Fruit fly (Drosophila melanogaster) whole organism, embryonic: ENCODE measurements around the gene Cyp4d21.
A peak's percentile ranks its signal among the peaks of the same experiment; 100 is the strongest.

Experiments used
- Ada2b ChIP-seq: fragments of 200-800 bp; sonication (Bioruptor generic); IDR thresholded peaks from 2 replicates; pipeline ENCODE4 v1.3.6; 2022; ENCODE audit warnings: missing biosample characterization, missing genetic modification characterization
- CG11560 ChIP-seq: fragments of 200-800 bp; sonication (Bioruptor generic); IDR thresholded peaks from 3 replicates; pipeline ENCODE4 v1.3.6; 2022; ENCODE audit warnings: missing biosample characterization, missing genetic modification characterization
- CG12744 ChIP-seq: fragments of 200-800 bp; sonication (Bioruptor generic); optimal IDR thresholded peaks from 2 replicates; lab custom pipeline; 2016; ENCODE audit warnings: missing biosample characterization, missing genetic modification characterization
- CG14050 ChIP-seq: fragments of 200-800 bp; sonication (Bioruptor generic); IDR thresholded peaks from 3 replicates; pipeline ENCODE4 v1.3.6; 2022; ENCODE audit warnings: missing biosample characterization, missing genetic modification characterization
- CG17328 ChIP-seq: fragments of 200-800 bp; sonication (Bioruptor generic); IDR thresholded peaks from 2 replicates; pipeline ENCODE4 v1.3.6; 2022; ENCODE audit warnings: missing biosample characterization, missing genetic modification characterization
- CG17361 ChIP-seq: fragments of 200-800 bp; sonication (Bioruptor generic); IDR thresholded peaks from 3 replicates; pipeline ENCODE4 v1.3.6; 2022; ENCODE audit warnings: missing biosample characterization, missing genetic modification characterization
- CG18764 ChIP-seq: fragments of 200-800 bp; sonication (Bioruptor generic); optimal IDR thresholded peaks from 3 replicates; lab custom pipeline; 2016; ENCODE audit warnings: missing biosample characterization, missing genetic modification characterization
- CG2116 ChIP-seq: fragments of 200-800 bp; sonication (Bioruptor generic); optimal IDR thresholded peaks from 3 replicates; lab custom pipeline; 2018; ENCODE audit warnings: missing biosample characterization, mild to moderate bottlenecking, missing genetic modification characterization
- CG2875 ChIP-seq: fragments of 200-800 bp; sonication (Bioruptor generic); optimal IDR thresholded peaks from 2 replicates; lab custom pipeline; 2017; ENCODE audit warnings: missing biosample characterization, mild to moderate bottlenecking, missing genetic modification characterization, missing genetic modification reagents
- CG33213 ChIP-seq: fragments of 200-800 bp; sonication (Bioruptor generic); optimal IDR thresholded peaks from 3 replicates; lab custom pipeline; 2016; ENCODE audit warnings: missing biosample characterization, missing genetic modification characterization
- CG4328 ChIP-seq: fragments of 200-800 bp; sonication (Bioruptor generic); optimal IDR thresholded peaks from 3 replicates; lab custom pipeline; 2017; ENCODE audit warnings: missing biosample characterization, missing genetic modification reagents, missing genetic modification characterization
- CG4854 ChIP-seq: fragments of 200-800 bp; sonication (Bioruptor generic); optimal IDR thresholded peaks from 2 replicates; lab custom pipeline; 2016; ENCODE audit warnings: missing biosample characterization, missing genetic modification characterization, inconsistent platforms
- CG6254 ChIP-seq: fragments of 200-800 bp; sonication (Bioruptor generic); optimal IDR thresholded peaks from 3 replicates; lab custom pipeline; 2017; ENCODE audit warnings: mild to moderate bottlenecking, missing biosample characterization, missing genetic modification reagents, missing genetic modification characterization
- CG6689 ChIP-seq: fragments of 200-800 bp; sonication (Bioruptor generic); IDR thresholded peaks from 2 replicates; pipeline ENCODE4 v1.3.6; 2022; ENCODE audit warnings: missing biosample characterization, missing genetic modification characterization
- CG7839 ChIP-seq: fragments of 200-800 bp; sonication (Bioruptor generic); optimal IDR thresholded peaks from 3 replicates; lab custom pipeline; 2018; ENCODE audit warnings: missing biosample characterization, mild to moderate bottlenecking, missing genetic modification characterization, moderate library complexity
- Dbx ChIP-seq: fragments of 200-800 bp; sonication (Bioruptor generic); IDR thresholded peaks from 3 replicates; pipeline ENCODE4 v1.3.6; 2022; ENCODE audit warnings: missing biosample characterization, missing genetic modification characterization
- Drgx ChIP-seq: fragments of 200-800 bp; sonication (Bioruptor generic); IDR thresholded peaks from 2 replicates; pipeline ENCODE4 v1.3.6; 2022; ENCODE audit warnings: missing biosample characterization, missing genetic modification characterization
- E2f2 ChIP-seq: fragments of 200-800 bp; sonication (Bioruptor generic); IDR thresholded peaks from 2 replicates; pipeline ENCODE4 v1.3.6; 2022; ENCODE audit warnings: missing biosample characterization, missing genetic modification characterization
- Hey ChIP-seq: fragments of 200-800 bp; sonication (Bioruptor generic); optimal IDR thresholded peaks from 3 replicates; lab custom pipeline; 2018; ENCODE audit warnings: missing biosample characterization, mild to moderate bottlenecking, missing genetic modification characterization
- Hmr ChIP-seq: fragments of 200-800 bp; sonication (Bioruptor generic); optimal IDR thresholded peaks from 3 replicates; lab custom pipeline; 2017; ENCODE audit warnings: mild to moderate bottlenecking, missing biosample characterization, missing genetic modification reagents, missing genetic modification characterization
- MESR4 ChIP-seq: fragments of 200-800 bp; sonication (Bioruptor generic); optimal IDR thresholded peaks from 2 replicates; lab custom pipeline; 2018; ENCODE audit warnings: missing biosample characterization, mild to moderate bottlenecking, missing genetic modification characterization, moderate library complexity
- Mrtf ChIP-seq: fragments of 200-800 bp; sonication (Bioruptor generic); IDR thresholded peaks from 3 replicates; pipeline ENCODE4 v1.3.6; 2022; ENCODE audit warnings: missing biosample characterization, missing genetic modification characterization
- Oaz ChIP-seq: fragments of 200-800 bp; sonication (Bioruptor generic); IDR thresholded peaks from 2 replicates; pipeline ENCODE4 v1.3.6; 2022; ENCODE audit warnings: missing biosample characterization, missing genetic modification characterization
- Ptx1 ChIP-seq: fragments of 200-800 bp; sonication (Bioruptor generic); IDR thresholded peaks from 2 replicates; pipeline ENCODE4 v1.3.6; 2022; ENCODE audit warnings: missing biosample characterization, missing genetic modification characterization
- Spps ChIP-seq: fragments of 200-800 bp; sonication (Bioruptor generic); optimal IDR thresholded peaks from 2 replicates; lab custom pipeline; 2018; ENCODE audit warnings: missing biosample characterization, mild to moderate bottlenecking, missing genetic modification characterization
- Trl ChIP-seq, 3 experiments: fragments of >200 bp in 2 of 3; fragments of 200-800 bp in 1 of 3; sonication (Bioruptor generic) in 1 of 3; optimal IDR thresholded peaks; 2 replicates in 1 of 3; 3 replicates in 2 of 3; lab custom pipeline; 2016 to 2017; ENCODE audit warnings: missing biosample characterization in 1 of 3, missing genetic modification characterization in 1 of 3
- Xrp1 ChIP-seq: fragments of 200-800 bp; sonication (Bioruptor generic); IDR thresholded peaks from 2 replicates; pipeline ENCODE4 v1.3.6; 2022; ENCODE audit warnings: missing biosample characterization, missing genetic modification characterization
- ap ChIP-seq: fragments of 200-800 bp; sonication (Bioruptor generic); IDR thresholded peaks from 2 replicates; pipeline ENCODE4 v1.3.6; 2022; ENCODE audit warnings: missing biosample characterization, missing genetic modification characterization
- bcd ChIP-seq: fragments of 200-800 bp; sonication (Bioruptor generic); optimal IDR thresholded peaks from 2 replicates; lab custom pipeline; 2017; ENCODE audit warnings: missing biosample characterization, mild to moderate bottlenecking, missing genetic modification characterization
- chinmo ChIP-seq: fragments of 200-800 bp; sonication (Bioruptor generic); IDR thresholded peaks from 4 replicates; pipeline ENCODE4 v1.3.6; 2022; ENCODE audit warnings: missing biosample characterization, missing genetic modification characterization; ENCODE audit not compliant: partially characterized antibody
- danr ChIP-seq: fragments of 200-800 bp; sonication (Bioruptor generic); IDR thresholded peaks from 2 replicates; pipeline ENCODE4 v1.3.6; 2022; ENCODE audit warnings: missing biosample characterization, missing genetic modification characterization
- dm ChIP-seq: fragments of 200-800 bp; sonication (Bioruptor generic); optimal IDR thresholded peaks from 3 replicates; lab custom pipeline; 2016; ENCODE audit warnings: missing biosample characterization, missing genetic modification characterization
- en ChIP-seq: fragments of 200-800 bp; sonication (Bioruptor generic); optimal IDR thresholded peaks from 2 replicates; lab custom pipeline; 2016; ENCODE audit warnings: missing biosample characterization, missing genetic modification characterization
- exex ChIP-seq: fragments of 200-800 bp; sonication (Bioruptor generic); optimal IDR thresholded peaks from 4 replicates; lab custom pipeline; 2018; ENCODE audit warnings: missing biosample characterization, mild to moderate bottlenecking, missing genetic modification characterization, moderate library complexity
- gem ChIP-seq: fragments of 200-800 bp; sonication (Bioruptor generic); optimal IDR thresholded peaks from 2 replicates; lab custom pipeline; 2019; ENCODE audit warnings: missing biosample characterization, mild to moderate bottlenecking, missing genetic modification characterization, moderate library complexity
- gro ChIP-seq: fragments of 200-800 bp; sonication (Bioruptor generic); optimal IDR thresholded peaks from 2 replicates; lab custom pipeline; 2016; ENCODE audit warnings: missing biosample characterization, missing genetic modification characterization
- inv ChIP-seq: fragments of 200-800 bp; sonication (Bioruptor generic); IDR thresholded peaks from 2 replicates; pipeline ENCODE4 v1.3.6; 2022; ENCODE audit warnings: missing biosample characterization, missing genetic modification characterization; ENCODE audit not compliant: partially characterized antibody
- lab ChIP-seq: fragments of 200-800 bp; sonication (Bioruptor generic); optimal IDR thresholded peaks from 3 replicates; lab custom pipeline; 2017; ENCODE audit warnings: missing biosample characterization, missing genetic modification characterization, mild to moderate bottlenecking, moderate library complexity, missing genetic modification reagents
- maf-S ChIP-seq: fragments of 200-800 bp; sonication (Bioruptor generic); optimal IDR thresholded peaks from 2 replicates; lab custom pipeline; 2016; ENCODE audit warnings: missing biosample characterization, missing genetic modification characterization
- mam ChIP-seq: fragments of 200-800 bp; sonication (Bioruptor generic); optimal IDR thresholded peaks from 3 replicates; lab custom pipeline; 2016; ENCODE audit warnings: missing biosample characterization, missing genetic modification characterization
- nom ChIP-seq: fragments of 200-800 bp; sonication (Bioruptor generic); optimal IDR thresholded peaks from 2 replicates; lab custom pipeline; 2017; ENCODE audit warnings: missing biosample characterization, missing genetic modification characterization, mild to moderate bottlenecking, moderate library complexity, missing genetic modification reagents
- oc ChIP-seq: fragments of 200-800 bp; sonication (Bioruptor generic); optimal IDR thresholded peaks from 2 replicates; lab custom pipeline; 2018; ENCODE audit warnings: missing biosample characterization, mild to moderate bottlenecking, missing genetic modification characterization, moderate library complexity
- phol ChIP-seq: fragments of 200-800 bp; sonication (Bioruptor generic); optimal IDR thresholded peaks from 3 replicates; lab custom pipeline; 2018; ENCODE audit warnings: missing biosample characterization, mild to moderate bottlenecking, missing genetic modification characterization, moderate library complexity
- pum ChIP-seq: fragments of 200-800 bp; sonication (Bioruptor generic); optimal IDR thresholded peaks from 2 replicates; lab custom pipeline; 2016; ENCODE audit warnings: missing biosample characterization, missing genetic modification characterization
- rib ChIP-seq: fragments of 200-800 bp; sonication (Bioruptor generic); IDR thresholded peaks from 2 replicates; pipeline ENCODE4 v1.3.6; 2022; ENCODE audit warnings: missing biosample characterization, missing genetic modification characterization
- row ChIP-seq: fragments of 200-800 bp; sonication (Bioruptor generic); IDR thresholded peaks from 3 replicates; pipeline ENCODE4 v1.3.6; 2022; ENCODE audit warnings: missing biosample characterization, missing genetic modification characterization
- scrt ChIP-seq: fragments of 200-800 bp; sonication (Bioruptor generic); optimal IDR thresholded peaks from 2 replicates; lab custom pipeline; 2018; ENCODE audit warnings: missing biosample characterization, mild to moderate bottlenecking, missing genetic modification characterization, moderate library complexity
- sima ChIP-seq: fragments of 200-800 bp; sonication (Bioruptor generic); optimal IDR thresholded peaks from 2 replicates; lab custom pipeline; 2016; ENCODE audit warnings: missing biosample characterization, missing genetic modification characterization
- stc ChIP-seq: fragments of 200-800 bp; sonication (Bioruptor generic); IDR thresholded peaks from 2 replicates; pipeline ENCODE4 v1.3.6; 2022; ENCODE audit warnings: missing biosample characterization, missing genetic modification characterization
- unpg ChIP-seq: fragments of 200-800 bp; sonication (Bioruptor generic); optimal IDR thresholded peaks from 3 replicates; lab custom pipeline; 2018; ENCODE audit warnings: missing biosample characterization, mild to moderate bottlenecking, missing genetic modification characterization, moderate library complexity
- yki ChIP-seq: fragments of >200 bp; optimal IDR thresholded peaks from 3 replicates; lab custom pipeline; 2018
- zen2 ChIP-seq: fragments of 200-800 bp; sonication (Bioruptor generic); IDR thresholded peaks from 3 replicates; pipeline ENCODE4 v1.3.6; 2022; ENCODE audit warnings: missing biosample characterization, missing genetic modification characterization; ENCODE audit not compliant: partially characterized antibody

Gene Cyp4d21

DNA sequence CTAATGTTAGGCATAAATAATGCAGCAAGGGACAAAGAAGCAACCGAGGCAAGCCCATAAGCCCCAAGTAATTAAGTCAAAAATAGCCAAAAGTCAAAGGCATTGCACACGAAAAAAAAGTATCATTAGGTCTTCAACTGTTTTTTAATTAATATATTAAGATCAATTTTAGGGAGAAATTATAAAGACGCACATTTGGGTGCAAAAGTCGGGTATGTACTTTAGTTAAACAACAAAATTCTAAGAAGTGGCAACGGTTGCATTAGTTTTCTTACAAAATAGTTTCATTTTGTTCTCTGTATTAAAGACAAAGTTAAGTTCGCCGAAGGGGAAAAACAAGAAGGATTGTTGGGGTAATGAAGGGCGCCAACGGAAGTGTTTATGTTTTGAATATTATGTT lies 38.8 kb upstream of the Cyp4d21 start (continued):
- TF ChIP-seq Trl (optimal IDR thresholded peaks at IDR 0.05; lab: Kevin White, UChicago) (no peak), Trl (GFP tag; optimal IDR thresholded peaks at IDR 0.05; lab: Kevin White, UChicago) (no peak), inv (GFP tag; lab: Robert Waterston, UW) (no peak), CG18764 (GFP tag; lab: Kevin White, UChicago) (no peak), Spps (peak; percentile 10), chinmo (GFP tag; lab: Robert Waterston, UW) (no peak), Drgx (no peak), CG33213 (GFP tag; lab: Kevin White, UChicago) (no peak), MESR4 (GFP tag; lab: Kevin White, UChicago) (no peak), row (GFP tag; lab: Robert Waterston, UW) (peak; percentile 55), CG2875 (GFP tag; lab: Kevin White, UChicago) (peak; percentile 29), maf-S (GFP tag; lab: Kevin White, UChicago) (no peak), sima (GFP tag; lab: Kevin White, UChicago) (no peak), gro (GFP tag; lab: Kevin White, UChicago) (no peak), bcd (GFP tag; lab: Kevin White, UChicago) (peak; percentile 25), CG11560 (tag; lab: Robert Waterston, UW) (no peak), gem (tag; lab: Kevin White, UChicago) (peak; percentile 72), CG14050 (no peak), CG12744 (GFP tag; lab: Kevin White, UChicago) (no peak), lab (GFP tag; lab: Kevin White, UChicago) (peak; percentile 3), Hey (tag; lab: Kevin White, UChicago) (no peak), ap (no peak), unpg (peak; percentile 63), Hmr (GFP tag; lab: Kevin White, UChicago) (no peak), oc (tag; lab: Kevin White, UChicago) (peak; percentile 11), Oaz (GFP tag; lab: Robert Waterston, UW) (no peak), Dbx (GFP tag; lab: Robert Waterston, UW) (no peak), Xrp1 (peak; percentile 58; the same call in 1 of the 2 replicates), Ada2b (GFP tag; lab: Robert Waterston, UW) (no peak), dm (GFP tag; lab: Kevin White, UChicago) (no peak), zen2 (GFP tag; lab: Robert Waterston, UW) (no peak), phol (tag; lab: Kevin White, UChicago) (peak; percentile 54), CG6689 (GFP tag; lab: Robert Waterston, UW) (no peak), rib (no peak), mam (GFP tag; lab: Kevin White, UChicago) (no peak), Mrtf (GFP tag; lab: Robert Waterston, UW) (no peak), CG17328 (GFP tag; lab: Robert Waterston, UW) (peak; percentile 45; the same call in 1 of the 2 replicates), CG17361 (GFP tag; lab: Robert Waterston, UW) (peak; percentile 43; the same call in 1 of the 3 replicates), stc (GFP tag; lab: Robert Waterston, UW) (0 out of 2 replicates have a peak, but pooled peaks have one; percentile 28), exex (tag; lab: Kevin White, UChicago) (no peak), en (GFP tag; lab: Kevin White, UChicago) (no peak), yki (no peak), danr (GFP tag; lab: Robert Waterston, UW) (no peak), Ptx1 (GFP tag; lab: Robert Waterston, UW) (no peak), nom (GFP tag; lab: Kevin White, UChicago) (no peak), CG2116 (GFP tag; lab: Kevin White, UChicago) (no peak), scrt (GFP tag; lab: Kevin White, UChicago) (no peak), pum (GFP tag; lab: Kevin White, UChicago) (no peak), E2f2 (no peak), CG6254 (peak; percentile 50), CG7839 (tag; lab: Kevin White, UChicago) (peak; percentile 31), CG4854 (GFP tag; lab: Kevin White, UChicago) (peak; percentile 18), CG4328 (GFP tag; lab: Kevin White, UChicago) (no peak)
